Worm (Caenorhabditis elegans) whole organism, young adult: ENCODE measurements around the gene mig-14.
A peak's percentile ranks its signal among the peaks of the same experiment; 100 is the strongest.

Experiments
- B0019.2 ChIP-seq: fragments of 200-800 bp; sonication (Bioruptor generic); conservative IDR thresholded peaks from 2 replicates; pipeline ENCODE4 v1.3.6; 2022; ENCODE audit warnings: missing genetic modification reagents, missing genetic modification characterization, missing compliant biosample characterization
- C06A6.2 ChIP-seq: fragments of 200-800 bp; sonication (Bioruptor generic); conservative IDR thresholded peaks from 2 replicates; pipeline ENCODE4 v1.3.6; 2022; ENCODE audit warnings: missing genetic modification characterization, missing compliant biosample characterization
- C17E4.6 ChIP-seq: fragments of 200-800 bp; sonication (Bioruptor generic); IDR thresholded peaks from 2 replicates; pipeline ENCODE4 v1.3.6; 2022; ENCODE audit warnings: missing genetic modification reagents, missing genetic modification characterization, missing compliant biosample characterization
- aptf-2 ChIP-seq: fragments of 200-800 bp; sonication (Bioruptor generic); conservative IDR thresholded peaks from 2 replicates; pipeline ENCODE4 v1.3.6; 2022; ENCODE audit warnings: missing genetic modification reagents, missing genetic modification characterization, missing compliant biosample characterization
- athp-1 ChIP-seq: sonication (generic microtip); optimal IDR thresholded peaks from 2 replicates; lab custom pipeline; 2017; ENCODE audit warnings: mild to moderate bottlenecking, missing genetic modification characterization, missing compliant biosample characterization
- ccch-3 ChIP-seq: fragments of 200-800 bp; sonication (Bioruptor generic); optimal IDR thresholded peaks from 2 replicates; lab custom pipeline; 2018; ENCODE audit warnings: mild to moderate bottlenecking, missing genetic modification characterization, missing compliant biosample characterization
- ceh-27 ChIP-seq: fragments of 200-800 bp; sonication (Bioruptor generic); optimal IDR thresholded peaks from 2 replicates; lab custom pipeline; 2018; ENCODE audit warnings: mild to moderate bottlenecking, missing genetic modification characterization, moderate library complexity, missing compliant biosample characterization
- chd-7 ChIP-seq: sonication (generic microtip); optimal IDR thresholded peaks from 2 replicates; lab custom pipeline; 2016; ENCODE audit warnings: mild to moderate bottlenecking, missing genetic modification characterization, moderate library complexity, missing compliant biosample characterization
- efl-1 ChIP-seq: fragments of 150-350 bp; optimal IDR thresholded peaks from 2 replicates; lab custom pipeline; 2014; ENCODE audit warnings: missing biosample characterization, missing genetic modification reagents, missing genetic modification characterization
- ets-4 ChIP-seq: fragments of 200-800 bp; sonication (Bioruptor generic); optimal IDR thresholded peaks from 2 replicates; lab custom pipeline; 2018; ENCODE audit warnings: mild to moderate bottlenecking, missing genetic modification characterization, missing compliant biosample characterization
- gei-17 ChIP-seq: fragments of 200-800 bp; sonication (Bioruptor generic); optimal IDR thresholded peaks from 2 replicates; lab custom pipeline; 2018; ENCODE audit warnings: mild to moderate bottlenecking, missing genetic modification characterization, missing compliant biosample characterization
- hlh-12 ChIP-seq: sonication (generic microtip); optimal IDR thresholded peaks from 2 replicates; lab custom pipeline; 2016; ENCODE audit warnings: missing genetic modification characterization, missing compliant biosample characterization
- hmg-1.2 ChIP-seq: fragments of 200-800 bp; sonication (Bioruptor generic); IDR thresholded peaks from 2 replicates; pipeline ENCODE4 v1.3.6; 2022; ENCODE audit warnings: missing genetic modification reagents, missing genetic modification characterization, missing compliant biosample characterization
- hrde-1 ChIP-seq: sonication (generic microtip); optimal IDR thresholded peaks from 2 replicates; lab custom pipeline; 2016; ENCODE audit warnings: missing genetic modification characterization, mild to moderate bottlenecking, missing compliant biosample characterization, moderate library complexity, missing genotype, missing genetic modification reagents, borderline replicate concordance
- hsf-1 ChIP-seq: fragments of 200-800 bp; sonication (Bioruptor generic); IDR thresholded peaks from 2 replicates; pipeline ENCODE4 v1.3.6; 2022; ENCODE audit warnings: missing genetic modification reagents, missing genetic modification characterization, missing compliant biosample characterization
- let-607 ChIP-seq, 2 experiments: fragments of 200-800 bp in 1 of 2; sonication (Bioruptor generic) in 1 of 2; sonication (generic microtip) in 1 of 2; optimal IDR thresholded peaks; 2 replicates each; lab custom pipeline; 2016 to 2018; ENCODE audit warnings: mild to moderate bottlenecking in 2 of 2, missing compliant biosample characterization in 2 of 2, missing genetic modification characterization in 2 of 2, moderate library complexity in 2 of 2, missing genotype in 1 of 2
- lin-40 ChIP-seq: sonication (generic microtip); optimal IDR thresholded peaks from 2 replicates; lab custom pipeline; 2016; ENCODE audit warnings: missing genetic modification characterization, mild to moderate bottlenecking, missing compliant biosample characterization, missing genotype, missing genetic modification reagents
- lir-1 ChIP-seq: fragments of 200-800 bp; sonication (Bioruptor generic); conservative IDR thresholded peaks from 2 replicates; pipeline ENCODE4 v1.3.6; 2022; ENCODE audit warnings: missing genetic modification reagents, missing genetic modification characterization, missing compliant biosample characterization
- lsl-1 ChIP-seq: fragments of 200-800 bp; sonication (Bioruptor generic); optimal IDR thresholded peaks from 2 replicates; lab custom pipeline; 2018; ENCODE audit warnings: mild to moderate bottlenecking, missing genetic modification characterization, moderate library complexity, missing compliant biosample characterization
- lsy-27 ChIP-seq: sonication (generic microtip); optimal IDR thresholded peaks from 2 replicates; lab custom pipeline; 2017; ENCODE audit warnings: missing genetic modification characterization, mild to moderate bottlenecking, missing compliant biosample characterization, antibody characterized with exemption, missing genotype, borderline replicate concordance; ENCODE audit not compliant: insufficient read depth
- mel-28 ChIP-seq: sonication (generic microtip); optimal IDR thresholded peaks from 2 replicates; lab custom pipeline; 2016; ENCODE audit warnings: borderline replicate concordance, mild to moderate bottlenecking, missing genetic modification characterization, missing compliant biosample characterization
- mxl-1 ChIP-seq: sonication (generic microtip); optimal IDR thresholded peaks from 2 replicates; lab custom pipeline; 2016; ENCODE audit warnings: missing genetic modification characterization, missing compliant biosample characterization
- nfya-1 ChIP-seq: sonication (generic microtip); optimal IDR thresholded peaks from 2 replicates; lab custom pipeline; 2017; ENCODE audit warnings: antibody characterized with exemption, missing compliant biosample characterization, missing genetic modification characterization, borderline replicate concordance; ENCODE audit not compliant: insufficient read depth
- nfyb-1 ChIP-seq: fragments of 200-800 bp; sonication (Bioruptor generic); IDR thresholded peaks from 2 replicates; pipeline ENCODE4 v1.3.6; 2022; ENCODE audit warnings: missing genetic modification reagents, missing genetic modification characterization, missing compliant biosample characterization
- nhr-179 ChIP-seq: sonication (generic microtip); optimal IDR thresholded peaks from 2 replicates; lab custom pipeline; 2016; ENCODE audit warnings: mild to moderate bottlenecking, missing genetic modification characterization, missing compliant biosample characterization
- pha-4 ChIP-seq: fragments of 150-350 bp; sonication (generic microtip); optimal IDR thresholded peaks from 2 replicates; lab custom pipeline; 2014; ENCODE audit warnings: missing biosample characterization, missing genetic modification reagents, missing genetic modification characterization
- rpc-1 ChIP-seq, 2 experiments: fragments of 150-350 bp in 1 of 2; sonication (generic microtip) in 1 of 2; optimal IDR thresholded peaks; 2 replicates each; lab custom pipeline; 2014 to 2018; ENCODE audit warnings: missing biosample characterization in 1 of 2, missing genetic modification characterization in 1 of 2, missing genetic modification reagents in 1 of 2, missing genotype in 1 of 2
- snpc-3.4 ChIP-seq: sonication (generic microtip); optimal IDR thresholded peaks from 2 replicates; lab custom pipeline; 2017; ENCODE audit warnings: missing genetic modification characterization, mild to moderate bottlenecking, missing compliant biosample characterization, antibody characterized with exemption, moderate library complexity, missing genotype, missing genetic modification reagents
- tbp1 ChIP-seq: fragments of 200-800 bp; sonication (Bioruptor generic); optimal IDR thresholded peaks from 2 replicates; lab custom pipeline; 2018; ENCODE audit warnings: mild to moderate bottlenecking, missing genetic modification characterization, missing compliant biosample characterization
- unc-62 ChIP-seq: fragments of 150-350 bp; optimal IDR thresholded peaks from 2 replicates; lab custom pipeline; 2014; ENCODE audit warnings: missing biosample characterization, missing genetic modification reagents, missing genetic modification characterization
- ztf-26 ChIP-seq: sonication (generic microtip); optimal IDR thresholded peaks from 2 replicates; lab custom pipeline; 2017; ENCODE audit warnings: missing genetic modification characterization, missing compliant biosample characterization
- ztf-3 ChIP-seq: fragments of 200-800 bp; sonication (Bioruptor generic); optimal IDR thresholded peaks from 2 replicates; lab custom pipeline; 2018; ENCODE audit warnings: mild to moderate bottlenecking, missing genetic modification characterization, missing compliant biosample characterization

mig-14 gene

ce11 chrII:13739423-13739822 is 2.1 kb upstream of the mig-14 start:
- TF ChIP-seq hrde-1 (tag; lab: Kevin White, UChicago): no peak
- TF ChIP-seq athp-1 (tag; lab: Kevin White, UChicago): no peak
- TF ChIP-seq let-607 (tag; optimal IDR thresholded peaks at IDR 0.05; lab: Kevin White, UChicago): no peak
- no peak for TF ChIP-seq hmg-1.2 (GFP tag; lab: Robert Waterston, UW)
- TF ChIP-seq nfya-1 (tag; lab: Kevin White, UChicago): no peak
- no peak for TF ChIP-seq pha-4 (tag; lab: Kevin White, UChicago)

- no peak for TF ChIP-seq unc-62 (GFP tag; lab: Kevin White, UChicago)
- TF ChIP-seq lin-40 (tag; lab: Kevin White, UChicago): no peak
- no peak for TF ChIP-seq lsy-27
- TF ChIP-seq efl-1 (GFP tag; lab: Kevin White, UChicago): no peak
- TF ChIP-seq snpc-3.4: no peak
- no peak for TF ChIP-seq nhr-179 (tag; lab: Kevin White, UChicago)
- no peak for TF ChIP-seq mxl-1 (tag; lab: Kevin White, UChicago)
- no peak for TF ChIP-seq hmg-1.2 (GFP tag; lab: Robert Waterston, UW)
- TF ChIP-seq aptf-2 (GFP tag; lab: Robert Waterston, UW): no peak
Measured at ce11 chrII:13750128-13750527, 8.6 kb downstream of the mig-14 start.

DNA sequence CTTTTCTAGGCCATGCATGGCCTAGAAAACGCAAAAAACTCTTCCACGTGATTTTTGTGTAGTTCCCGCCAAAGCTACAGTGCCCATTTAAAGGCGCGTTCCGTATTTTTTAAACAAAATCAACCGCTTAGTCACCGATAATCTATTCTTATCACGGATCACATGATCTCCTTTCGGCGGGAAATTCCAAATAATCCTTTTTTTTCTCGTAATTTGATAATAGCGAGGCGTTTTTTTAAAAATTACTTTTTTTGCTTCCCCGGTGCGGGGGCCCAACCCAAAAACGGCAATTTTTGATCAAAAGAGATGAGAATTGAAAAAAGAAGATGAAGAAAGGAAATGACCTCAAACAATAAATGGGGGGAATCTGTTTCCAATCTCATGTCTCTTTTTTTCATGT is 9.5 kb downstream of the mig-14 start:
- no peak for TF ChIP-seq ets-4 (GFP tag; lab: Kevin White, UChicago)
- peak; percentile 76 for TF ChIP-seq ztf-26
- TF ChIP-seq, all 124 proteins: peak for 1

- TF ChIP-seq aptf-2 (GFP tag; lab: Robert Waterston, UW): no peak
- no peak for TF ChIP-seq B0019.2 (GFP tag; lab: Robert Waterston, UW)
Measured at ce11 chrII:13752016-13752415, 10.5 kb downstream of the mig-14 start, which contains the start of gene arrd-14. TSS of gene arrd-14 (plus strand) at chrII:13752316.

- TF ChIP-seq gei-17 (GFP tag; lab: Kevin White, UChicago): no peak
- TF ChIP-seq nfyb-1 (GFP tag; lab: Robert Waterston, UW): no peak
- no peak for TF ChIP-seq hsf-1 (GFP tag; lab: Robert Waterston, UW)
- no peak for TF ChIP-seq ceh-27
- TF ChIP-seq C17E4.6 (GFP tag; lab: Robert Waterston, UW): no peak
- TF ChIP-seq mel-28: no peak
- TF ChIP-seq ccch-3 (GFP tag; lab: Kevin White, UChicago): no peak
- no peak for TF ChIP-seq lir-1 (GFP tag; lab: Robert Waterston, UW)
- TF ChIP-seq hlh-12: no peak
- TF ChIP-seq nhr-179 (tag; lab: Kevin White, UChicago): no peak
- TF ChIP-seq, all 124 proteins: peak for 0
Measured at ce11 chrII:13756232-13756631, 14.7 kb downstream of the mig-14 start.

DNA sequence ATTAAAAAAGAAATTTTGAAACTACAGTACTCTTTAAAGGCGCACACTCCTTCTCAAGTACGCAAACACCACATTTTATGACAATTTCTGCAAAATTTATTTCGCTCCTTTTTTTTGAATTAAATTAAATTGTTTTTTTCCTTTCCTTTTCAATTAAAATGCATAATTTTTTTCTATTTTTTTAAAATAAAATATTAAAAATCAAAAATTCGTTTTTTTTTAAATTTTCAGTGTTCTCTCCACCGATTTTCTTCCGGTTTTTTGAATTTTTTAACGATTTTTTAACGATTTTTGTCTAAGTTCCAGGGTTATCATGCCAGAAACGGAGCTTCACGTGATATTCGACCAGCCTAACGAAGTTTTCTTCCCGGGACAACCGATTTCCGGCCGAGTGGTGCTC is 16.6 kb downstream of the mig-14 start, which contains the start of gene arrd-13:
Gene arrd-13, plus strand, starts transcription at position 301 of the 400 bp plus-strand sequence.
- TF ChIP-seq chd-7: no peak
- TF ChIP-seq C06A6.2 (GFP tag; lab: Robert Waterston, UW): no peak
- TF ChIP-seq lsl-1 (GFP tag; lab: Kevin White, UChicago): peak; percentile 69
- TF ChIP-seq gei-17 (GFP tag; lab: Kevin White, UChicago): no peak
- no peak for TF ChIP-seq rpc-1 (optimal IDR thresholded peaks at IDR 0.05; lab: Kevin White, UChicago)
- TF ChIP-seq rpc-1 (tag; optimal IDR thresholded peaks at IDR 0.05; lab: Kevin White, UChicago): no peak
- no peak for TF ChIP-seq tbp1 (GFP tag; lab: Kevin White, UChicago)
- TF ChIP-seq ztf-3: no peak
- TF ChIP-seq, all 124 proteins: peak for 1
